Worm (Caenorhabditis elegans) whole organism, late embryonic: ENCODE results near the gene C17H11.1.
A peak's percentile ranks its signal among the peaks of the same experiment; 100 is the strongest.

Source experiments
- C38D4.7 ChIP-seq: fragments of 200-800 bp; sonication (Bioruptor generic); optimal IDR thresholded peaks from 2 replicates; lab custom pipeline; 2018; ENCODE audit warnings: mild to moderate bottlenecking, missing genetic modification characterization, moderate library complexity, missing compliant biosample characterization
- K02D7.2 ChIP-seq: sonication (generic microtip); optimal IDR thresholded peaks from 2 replicates; lab custom pipeline; 2017; ENCODE audit warnings: mild to moderate bottlenecking, missing genetic modification characterization, missing compliant biosample characterization
- T23F11.4 ChIP-seq: fragments of 200-800 bp; sonication (Bioruptor generic); optimal IDR thresholded peaks from 2 replicates; lab custom pipeline; 2018; ENCODE audit warnings: mild to moderate bottlenecking, missing genetic modification characterization, missing compliant biosample characterization
- Y22D7AL.16 ChIP-seq: sonication (generic microtip); optimal IDR thresholded peaks from 2 replicates; lab custom pipeline; 2016; ENCODE audit warnings: missing genetic modification characterization, missing compliant biosample characterization
- ama-1 ChIP-seq: fragments of 150-350 bp; optimal IDR thresholded peaks from 2 replicates; lab custom pipeline; 2014
- ceh-18 ChIP-seq: sonication (generic microtip); optimal IDR thresholded peaks from 2 replicates; lab custom pipeline; 2016; ENCODE audit warnings: missing genetic modification characterization, missing compliant biosample characterization
- ceh-19 ChIP-seq: fragments of 200-800 bp; sonication (Bioruptor generic); optimal IDR thresholded peaks from 2 replicates; lab custom pipeline; 2018; ENCODE audit warnings: mild to moderate bottlenecking, missing genetic modification characterization, missing compliant biosample characterization
- ceh-2 ChIP-seq: sonication (generic microtip); optimal IDR thresholded peaks from 2 replicates; lab custom pipeline; 2016; ENCODE audit warnings: missing genotype, missing genetic modification characterization, missing compliant biosample characterization
- ceh-30 ChIP-seq: fragments of 150-350 bp; optimal IDR thresholded peaks from 2 replicates; lab custom pipeline; 2014; ENCODE audit warnings: missing biosample characterization, missing genetic modification characterization
- ceh-31 ChIP-seq: sonication (generic microtip); optimal IDR thresholded peaks from 2 replicates; lab custom pipeline; 2016; ENCODE audit warnings: missing genetic modification characterization, missing compliant biosample characterization
- ceh-34 ChIP-seq: sonication (generic microtip); optimal IDR thresholded peaks from 2 replicates; lab custom pipeline; 2016; ENCODE audit warnings: mild to moderate bottlenecking, missing genetic modification characterization, missing compliant biosample characterization
- ceh-48 ChIP-seq: sonication (generic microtip); optimal IDR thresholded peaks from 2 replicates; lab custom pipeline; 2016; ENCODE audit warnings: missing genetic modification characterization, inconsistent platforms, missing compliant biosample characterization
- ceh-6 ChIP-seq: fragments of 200-800 bp; sonication (Bioruptor generic); optimal IDR thresholded peaks from 2 replicates; lab custom pipeline; 2018; ENCODE audit warnings: mild to moderate bottlenecking, missing genetic modification characterization, missing compliant biosample characterization
- ceh-9 ChIP-seq: sonication (generic microtip); optimal IDR thresholded peaks from 2 replicates; lab custom pipeline; 2016; ENCODE audit warnings: mild to moderate bottlenecking, missing genetic modification characterization, inconsistent platforms, missing compliant biosample characterization
- che-1 ChIP-seq: sonication (generic microtip); optimal IDR thresholded peaks from 2 replicates; lab custom pipeline; 2016; ENCODE audit warnings: mild to moderate bottlenecking, missing genetic modification characterization, missing compliant biosample characterization
- dmd-4 ChIP-seq: sonication (generic microtip); optimal IDR thresholded peaks from 2 replicates; lab custom pipeline; 2016; ENCODE audit warnings: borderline replicate concordance, missing genetic modification characterization, missing compliant biosample characterization
- dve-1 ChIP-seq: sonication (generic microtip); optimal IDR thresholded peaks from 2 replicates; lab custom pipeline; 2017; ENCODE audit warnings: antibody characterized with exemption, mild to moderate bottlenecking, missing genetic modification characterization, missing compliant biosample characterization
- elt-2 ChIP-seq: sonication (generic microtip); optimal IDR thresholded peaks from 2 replicates; lab custom pipeline; 2016; ENCODE audit warnings: missing genetic modification reagents, missing genetic modification characterization, missing compliant biosample characterization
- elt-4 ChIP-seq: sonication (generic microtip); optimal IDR thresholded peaks from 2 replicates; lab custom pipeline; 2016; ENCODE audit warnings: missing genetic modification characterization, missing compliant biosample characterization
- ets-4 ChIP-seq: sonication (generic microtip); optimal IDR thresholded peaks from 2 replicates; lab custom pipeline; 2016; ENCODE audit warnings: missing genetic modification characterization, missing compliant biosample characterization
- eyg-1 ChIP-seq: sonication (generic microtip); optimal IDR thresholded peaks from 2 replicates; lab custom pipeline; 2016; ENCODE audit warnings: missing genotype, missing genetic modification characterization, missing compliant biosample characterization
- fkh-10 ChIP-seq: fragments of 150-350 bp; optimal IDR thresholded peaks from 2 replicates; lab custom pipeline; 2014; ENCODE audit warnings: missing biosample characterization, missing genetic modification reagents, missing genetic modification characterization
- hlh-13 ChIP-seq: fragments of 200-800 bp; sonication (Bioruptor generic); optimal IDR thresholded peaks from 2 replicates; lab custom pipeline; 2018; ENCODE audit warnings: mild to moderate bottlenecking, missing genetic modification characterization, missing compliant biosample characterization
- hlh-6 ChIP-seq: sonication (generic microtip); optimal IDR thresholded peaks from 2 replicates; lab custom pipeline; 2016; ENCODE audit warnings: missing genotype, missing genetic modification characterization, missing compliant biosample characterization
- hlh-8 ChIP-seq: sonication (generic microtip); optimal IDR thresholded peaks from 2 replicates; lab custom pipeline; 2016; ENCODE audit warnings: missing genotype, missing genetic modification characterization, missing compliant biosample characterization
- mec-3 ChIP-seq: sonication (generic microtip); optimal IDR thresholded peaks from 2 replicates; lab custom pipeline; 2016; ENCODE audit warnings: borderline replicate concordance, missing genetic modification characterization, missing compliant biosample characterization
- nfya-1 ChIP-seq: sonication (generic microtip); optimal IDR thresholded peaks from 2 replicates; lab custom pipeline; 2017; ENCODE audit warnings: missing genetic modification characterization, mild to moderate bottlenecking, missing compliant biosample characterization, antibody characterized with exemption, moderate library complexity
- nhr-232 ChIP-seq: sonication (generic microtip); optimal IDR thresholded peaks from 2 replicates; lab custom pipeline; 2016; ENCODE audit warnings: missing genetic modification characterization, missing compliant biosample characterization
- odd-2 ChIP-seq: sonication (generic microtip); optimal IDR thresholded peaks from 2 replicates; lab custom pipeline; 2017; ENCODE audit warnings: antibody characterized with exemption, mild to moderate bottlenecking, missing genetic modification characterization, missing compliant biosample characterization
- pat-9 ChIP-seq: fragments of 200-800 bp; sonication (Bioruptor generic); optimal IDR thresholded peaks from 2 replicates; lab custom pipeline; 2018; ENCODE audit warnings: mild to moderate bottlenecking, missing genetic modification characterization, moderate library complexity, missing compliant biosample characterization
- pax-1 ChIP-seq: fragments of 150-350 bp; optimal IDR thresholded peaks from 2 replicates; lab custom pipeline; 2014; ENCODE audit warnings: missing biosample characterization, missing genetic modification characterization
- pha-4 ChIP-seq: fragments of 150-350 bp; optimal IDR thresholded peaks from 2 replicates; lab custom pipeline; 2018; ENCODE audit warnings: missing biosample characterization, missing genetic modification reagents, missing genetic modification characterization
- pros-1 ChIP-seq: fragments of 150-350 bp; optimal IDR thresholded peaks from 2 replicates; lab custom pipeline; 2014; ENCODE audit warnings: missing biosample characterization, missing genetic modification reagents, missing genetic modification characterization
- ref-2 ChIP-seq: sonication (generic microtip); optimal IDR thresholded peaks from 2 replicates; lab custom pipeline; 2016; ENCODE audit warnings: missing genetic modification characterization, missing compliant biosample characterization
- rnt-1 ChIP-seq: sonication (generic microtip); optimal IDR thresholded peaks from 2 replicates; lab custom pipeline; 2016; ENCODE audit warnings: missing genetic modification characterization, missing compliant biosample characterization
- sdc-2 ChIP-seq: sonication (generic microtip); optimal IDR thresholded peaks from 2 replicates; lab custom pipeline; 2016; ENCODE audit warnings: missing genotype, missing genetic modification characterization, missing compliant biosample characterization
- sox-4 ChIP-seq: sonication (generic microtip); optimal IDR thresholded peaks from 2 replicates; lab custom pipeline; 2017; ENCODE audit warnings: mild to moderate bottlenecking, missing genetic modification characterization, inconsistent platforms, missing compliant biosample characterization
- tbx-2 ChIP-seq: sonication (generic microtip); optimal IDR thresholded peaks from 2 replicates; lab custom pipeline; 2016; ENCODE audit warnings: missing genetic modification characterization, missing compliant biosample characterization
- tbx-7 ChIP-seq: sonication (generic microtip); optimal IDR thresholded peaks from 2 replicates; lab custom pipeline; 2016; ENCODE audit warnings: missing genotype, missing genetic modification characterization, missing compliant biosample characterization
- ttx-3 ChIP-seq: sonication (generic microtip); optimal IDR thresholded peaks from 2 replicates; lab custom pipeline; 2016; ENCODE audit warnings: missing genetic modification reagents, missing genetic modification characterization, missing compliant biosample characterization
- unc-42 ChIP-seq: sonication (generic microtip); optimal IDR thresholded peaks from 2 replicates; lab custom pipeline; 2016; ENCODE audit warnings: missing genotype, missing genetic modification characterization, missing compliant biosample characterization
- unc-55 ChIP-seq: sonication (generic microtip); optimal IDR thresholded peaks from 2 replicates; lab custom pipeline; 2017; ENCODE audit warnings: missing biosample characterization, missing genetic modification reagents, missing genetic modification characterization
- unc-86 ChIP-seq: sonication (generic microtip); optimal IDR thresholded peaks from 2 replicates; lab custom pipeline; 2016; ENCODE audit warnings: missing genetic modification characterization, missing compliant biosample characterization
- zip-5 ChIP-seq: sonication (generic microtip); optimal IDR thresholded peaks from 2 replicates; lab custom pipeline; 2016; ENCODE audit warnings: missing genetic modification characterization, missing compliant biosample characterization

C17H11.1 gene

DNA sequence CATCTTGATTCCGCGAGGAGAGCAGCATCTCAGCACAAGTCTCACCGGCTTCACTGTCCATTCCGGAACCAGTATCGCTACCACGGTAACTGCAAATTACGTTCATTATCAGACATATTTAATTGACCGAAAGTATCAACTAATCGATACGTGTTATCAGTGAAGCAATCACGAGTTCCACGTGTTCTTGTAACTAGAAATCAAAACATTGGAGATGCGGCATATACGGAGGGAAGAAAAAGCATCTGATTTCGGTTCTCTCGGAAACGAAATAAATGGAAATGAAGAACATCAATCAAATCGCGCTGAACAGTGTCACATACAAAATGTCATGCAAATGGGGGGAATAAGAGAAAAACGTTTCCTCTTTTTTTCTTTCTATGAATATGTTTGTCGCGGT lies 19.5 kb downstream of the C17H11.1 start:
- no peak for TF ChIP-seq odd-2 (tag; lab: Kevin White, UChicago)
- TF ChIP-seq pax-1 (tag; lab: Kevin White, UChicago), result no peak
- no peak for TF ChIP-seq Y22D7AL.16 (tag; lab: Kevin White, UChicago)
- no peak for TF ChIP-seq dmd-4
- TF ChIP-seq che-1 (tag; lab: Kevin White, UChicago), result no peak
- TF ChIP-seq hlh-13, result no peak
- TF ChIP-seq rnt-1 (tag; lab: Kevin White, UChicago), result no peak
- no peak for TF ChIP-seq hlh-6 (tag; lab: Kevin White, UChicago)
- no peak for TF ChIP-seq hlh-8 (tag; lab: Kevin White, UChicago)
- no peak for TF ChIP-seq pat-9 (tag; lab: Kevin White, UChicago)
- TF ChIP-seq fkh-10 (GFP tag; lab: Kevin White, UChicago), result no peak
- no peak for TF ChIP-seq unc-42 (tag; lab: Kevin White, UChicago)
- TF ChIP-seq ceh-30 (tag; lab: Kevin White, UChicago), result no peak
- no peak for TF ChIP-seq C38D4.7 (GFP tag; lab: Kevin White, UChicago)
- no peak for TF ChIP-seq ets-4 (tag; lab: Kevin White, UChicago)
- TF ChIP-seq eyg-1 (tag; lab: Kevin White, UChicago), result no peak
- TF ChIP-seq ceh-6 (GFP tag; lab: Kevin White, UChicago), result no peak
- TF ChIP-seq ttx-3, result no peak
- TF ChIP-seq ceh-9 (tag; lab: Kevin White, UChicago), result no peak

- TF ChIP-seq nhr-232 (tag; lab: Kevin White, UChicago), result no peak
- no peak for TF ChIP-seq unc-42 (tag; lab: Kevin White, UChicago)
- TF ChIP-seq hlh-6 (tag; lab: Kevin White, UChicago), result no peak
Measured at ce11 chrX:8200206-8200605, 26.5 kb downstream of the C17H11.1 start.

- TF ChIP-seq T23F11.4 (GFP tag; lab: Kevin White, UChicago) (no peak), zip-5 (no peak), ceh-2 (tag; lab: Kevin White, UChicago) (peak; percentile 46), ref-2 (tag; lab: Kevin White, UChicago) (peak; percentile 20), ceh-31 (tag; lab: Kevin White, UChicago) (peak; percentile 50), unc-55 (GFP tag; lab: Kevin White, UChicago) (peak; percentile 12), pros-1 (tag; lab: Kevin White, UChicago) (peak; percentile 6), sox-4 (no peak), ceh-34 (tag; lab: Kevin White, UChicago) (peak; percentile 58), sdc-2 (tag; lab: Kevin White, UChicago) (peak; percentile 16), hlh-6 (tag; lab: Kevin White, UChicago) (peak; percentile 12), tbx-2 (tag; lab: Kevin White, UChicago) (peak; percentile 28), nfya-1 (tag; lab: Kevin White, UChicago) (peak; percentile 21)
Measured at ce11 chrX:8201210-8201609, 27.5 kb downstream of the C17H11.1 start.

DNA sequence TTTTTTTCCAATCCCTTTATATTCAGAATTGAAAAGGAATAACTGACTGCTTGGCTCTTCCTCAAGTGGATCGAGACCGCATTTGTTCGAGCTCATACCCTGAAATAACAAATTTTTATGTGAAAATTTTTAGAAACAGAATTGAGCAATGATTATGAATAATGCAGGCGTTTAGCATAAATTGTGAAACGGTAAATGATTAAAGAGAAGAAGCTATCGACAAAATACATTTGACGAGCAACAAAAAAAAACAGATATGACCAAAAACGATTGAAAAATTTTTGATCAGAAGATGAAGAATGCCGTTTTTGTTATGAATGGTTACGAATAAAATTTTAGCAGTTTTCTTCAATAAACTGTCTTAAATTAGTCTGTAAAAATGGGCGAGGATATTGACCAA lies 30.0 kb downstream of the C17H11.1 start, which contains the start of gene C17H11.6:
Gene C17H11.6 (minus strand): TSS at position 101 of the 400 bp plus-strand sequence.
- TF ChIP-seq ama-1 (lab: Kevin White, UChicago), result no peak
- no peak for TF ChIP-seq T23F11.4 (GFP tag; lab: Kevin White, UChicago)
- no peak for TF ChIP-seq pros-1 (tag; lab: Kevin White, UChicago)
- no peak for TF ChIP-seq Y22D7AL.16 (tag; lab: Kevin White, UChicago)
- TF ChIP-seq mec-3, result no peak
- TF ChIP-seq tbx-7 (tag; lab: Kevin White, UChicago), result no peak
- TF ChIP-seq dve-1 (tag; lab: Kevin White, UChicago), result no peak
- TF ChIP-seq K02D7.2 (tag; lab: Kevin White, UChicago), result no peak
- TF ChIP-seq ceh-19, result no peak
- TF ChIP-seq unc-86 (tag; lab: Kevin White, UChicago), result no peak
- TF ChIP-seq elt-4, result no peak
- TF ChIP-seq pha-4, result no peak
- TF ChIP-seq ceh-34 (tag; lab: Kevin White, UChicago), result no peak
- no peak for TF ChIP-seq tbx-2 (tag; lab: Kevin White, UChicago)
- TF ChIP-seq ceh-48 (tag; lab: Kevin White, UChicago), result no peak
- TF ChIP-seq elt-2 (tag; lab: Kevin White, UChicago), result no peak
- TF ChIP-seq ceh-18 (tag; lab: Kevin White, UChicago), result no peak
- no peak for TF ChIP-seq hlh-13
- TF ChIP-seq, all 69 proteins: peak for 0
